Fruit fly (Drosophila melanogaster): ENCODE results near the gene GCC88.
A peak's percentile ranks its signal among the peaks of the same experiment; 100 is the strongest.

- TF ChIP-seq Pif1B (GFP tag; optimal IDR thresholded peaks at IDR 0.05) (peak; percentile 14), gl (tag; optimal IDR thresholded peaks at IDR 0.05) (no peak), rn (GFP tag; IDR thresholded peaks at IDR 0.05) (no peak), CG8301 (tag; optimal IDR thresholded peaks at IDR 0.05) (peak; percentile 15), CG12605 (GFP tag; IDR thresholded peaks at IDR 0.05) (no peak), CG10348 (GFP tag; IDR thresholded peaks at IDR 0.05) (no peak), CG13204 (GFP tag; optimal IDR thresholded peaks at IDR 0.05) (no peak), CG4496 (GFP tag; IDR thresholded peaks at IDR 0.05) (no peak), CG32121 (GFP tag; IDR thresholded peaks at IDR 0.05) (no peak)
Observed at dm6 chr3R:11209801-11210402, 20.5 kb downstream of the GCC88 start, which contains the start of the genes SdhC and Tctp.

All from whole organism, pupa.